Fruit fly (Drosophila melanogaster) whole organism, embryonic: ENCODE data around the gene CG33158.

Experiments used
- ATbp ChIP-seq: fragments of 200-800 bp; sonication (Bioruptor generic); optimal IDR thresholded peaks from 2 replicates; lab custom pipeline; 2017; ENCODE audit warnings: missing biosample characterization, mild to moderate bottlenecking, missing genetic modification characterization, missing genetic modification reagents
- CG10209 ChIP-seq: fragments of 200-800 bp; sonication (Bioruptor generic); optimal IDR thresholded peaks from 3 replicates; lab custom pipeline; 2017; ENCODE audit warnings: missing biosample characterization, mild to moderate bottlenecking, missing genetic modification characterization, missing genetic modification reagents
- CG10267 ChIP-seq: fragments of 200-800 bp; sonication (Bioruptor generic); optimal IDR thresholded peaks from 2 replicates; lab custom pipeline; 2018; ENCODE audit warnings: missing biosample characterization, mild to moderate bottlenecking, missing genetic modification characterization, moderate library complexity
- CG11093 ChIP-seq: fragments of 200-800 bp; sonication (Bioruptor generic); IDR thresholded peaks from 3 replicates; pipeline ENCODE4 v1.3.6; 2022; ENCODE audit warnings: missing biosample characterization, missing genetic modification characterization
- CG11560 ChIP-seq: fragments of 200-800 bp; sonication (Bioruptor generic); IDR thresholded peaks from 3 replicates; pipeline ENCODE4 v1.3.6; 2022; ENCODE audit warnings: missing biosample characterization, missing genetic modification characterization
- CG14710 ChIP-seq: fragments of 200-800 bp; sonication (Bioruptor generic); optimal IDR thresholded peaks from 3 replicates; lab custom pipeline; 2019; ENCODE audit warnings: missing biosample characterization, mild to moderate bottlenecking, missing genetic modification characterization, moderate library complexity
- CG1529 ChIP-seq: fragments of 200-800 bp; sonication (Bioruptor generic); optimal IDR thresholded peaks from 3 replicates; lab custom pipeline; 2018; ENCODE audit warnings: missing biosample characterization, missing genetic modification characterization
- CG1603 ChIP-seq: fragments of 200-800 bp; sonication (Bioruptor generic); optimal IDR thresholded peaks from 2 replicates; lab custom pipeline; 2019; ENCODE audit warnings: missing biosample characterization, mild to moderate bottlenecking, missing genetic modification characterization, moderate library complexity
- CG17385 ChIP-seq: fragments of 200-800 bp; sonication (Bioruptor generic); optimal IDR thresholded peaks from 3 replicates; lab custom pipeline; 2018; ENCODE audit warnings: missing biosample characterization, mild to moderate bottlenecking, missing genetic modification characterization
- CG2712 ChIP-seq: fragments of 200-800 bp; optimal IDR thresholded peaks from 3 replicates; lab custom pipeline; 2019; ENCODE audit warnings: missing biosample characterization, mild to moderate bottlenecking, missing genetic modification characterization, moderate library complexity
- CG30403 ChIP-seq: fragments of 200-800 bp; sonication (Bioruptor generic); optimal IDR thresholded peaks from 3 replicates; lab custom pipeline; 2016; ENCODE audit warnings: missing biosample characterization, missing genetic modification characterization
- CG31224 ChIP-seq: fragments of 200-800 bp; sonication (Bioruptor generic); IDR thresholded peaks from 2 replicates; pipeline ENCODE4 v1.3.6; 2022; ENCODE audit warnings: missing biosample characterization, missing genetic modification characterization
- CG3726 ChIP-seq: fragments of 200-800 bp; sonication (Bioruptor generic); IDR thresholded peaks from 3 replicates; pipeline ENCODE4, ENCODE4 v1.3.6; 2022; ENCODE audit warnings: missing biosample characterization, missing genetic modification characterization
- CG6813 ChIP-seq: fragments of 200-800 bp; sonication (Bioruptor generic); optimal IDR thresholded peaks from 2 replicates; lab custom pipeline; 2017; ENCODE audit warnings: missing biosample characterization, missing genetic modification characterization, mild to moderate bottlenecking, moderate library complexity, missing genetic modification reagents
- CG7556 ChIP-seq: fragments of 200-800 bp; sonication (Bioruptor generic); optimal IDR thresholded peaks from 2 replicates; lab custom pipeline; 2017; ENCODE audit warnings: missing biosample characterization, mild to moderate bottlenecking, missing genetic modification characterization
- CG7839 ChIP-seq: fragments of 200-800 bp; sonication (Bioruptor generic); optimal IDR thresholded peaks from 3 replicates; lab custom pipeline; 2018; ENCODE audit warnings: missing biosample characterization, mild to moderate bottlenecking, missing genetic modification characterization, moderate library complexity
- CoRest ChIP-seq: fragments of 200-800 bp; sonication (Bioruptor generic); optimal IDR thresholded peaks from 3 replicates; lab custom pipeline; 2018; ENCODE audit warnings: missing biosample characterization, mild to moderate bottlenecking, missing genetic modification characterization, moderate library complexity
- Drgx ChIP-seq: fragments of 200-800 bp; sonication (Bioruptor generic); IDR thresholded peaks from 2 replicates; pipeline ENCODE4 v1.3.6; 2022; ENCODE audit warnings: missing biosample characterization, missing genetic modification characterization
- Eip74EF ChIP-seq, 2 experiments: fragments of 200-800 bp in 1 of 2; fragments of >200 bp in 1 of 2; sonication (Bioruptor generic) in 1 of 2; optimal IDR thresholded peaks; 2 replicates each; lab custom pipeline; 2017 to 2019; ENCODE audit warnings: missing biosample characterization in 2 of 2, missing genetic modification characterization in 2 of 2, mild to moderate bottlenecking in 1 of 2, moderate library complexity in 1 of 2
- Hr39 ChIP-seq: fragments of >200 bp; optimal IDR thresholded peaks from 2 replicates; lab custom pipeline; 2017
- MTF-1 ChIP-seq: fragments of 200-800 bp; sonication (Bioruptor generic); optimal IDR thresholded peaks from 2 replicates; lab custom pipeline; 2018; ENCODE audit warnings: missing biosample characterization, mild to moderate bottlenecking, missing genetic modification characterization, borderline replicate concordance
- Med ChIP-seq: fragments of 200-800 bp; sonication (Bioruptor generic); peaks from one replicate; lab custom pipeline; 2016; ENCODE audit warnings: missing biosample characterization, missing genetic modification characterization, mild to moderate bottlenecking, inconsistent platforms, moderate library complexity
- NfI ChIP-seq: fragments of 200-800 bp; sonication (Bioruptor generic); optimal IDR thresholded peaks from 3 replicates; lab custom pipeline; 2018; ENCODE audit warnings: missing biosample characterization, mild to moderate bottlenecking, missing genetic modification characterization, moderate library complexity
- Oli ChIP-seq: fragments of 200-800 bp; sonication (Bioruptor generic); optimal IDR thresholded peaks from 2 replicates; lab custom pipeline; 2018; ENCODE audit warnings: missing biosample characterization, mild to moderate bottlenecking, missing genetic modification characterization, moderate library complexity
- Rfx ChIP-seq: fragments of 200-800 bp; sonication (Bioruptor generic); IDR thresholded peaks from 2 replicates; pipeline ENCODE4 v1.3.6; 2022; ENCODE audit warnings: missing biosample characterization, missing genetic modification characterization
- Sox100B ChIP-seq: fragments of 200-800 bp; sonication (Bioruptor generic); optimal IDR thresholded peaks from 3 replicates; lab custom pipeline; 2018; ENCODE audit warnings: missing biosample characterization, mild to moderate bottlenecking, missing genetic modification characterization
- Sox102F ChIP-seq: fragments of 200-800 bp; sonication (Bioruptor generic); optimal IDR thresholded peaks from 2 replicates; lab custom pipeline; 2018; ENCODE audit warnings: missing biosample characterization, mild to moderate bottlenecking, missing genetic modification characterization, moderate library complexity
- Spps ChIP-seq: fragments of 200-800 bp; sonication (Bioruptor generic); optimal IDR thresholded peaks from 2 replicates; lab custom pipeline; 2018; ENCODE audit warnings: missing biosample characterization, mild to moderate bottlenecking, missing genetic modification characterization
- Taf1 ChIP-seq: fragments of 200-800 bp; sonication (Bioruptor generic); IDR thresholded peaks from 2 replicates; pipeline ENCODE4 v1.3.6; 2022; ENCODE audit warnings: missing biosample characterization, missing genetic modification characterization
- ab ChIP-seq: fragments of 200-800 bp; sonication (Bioruptor generic); optimal IDR thresholded peaks from 2 replicates; lab custom pipeline; 2016; ENCODE audit warnings: missing biosample characterization, missing genetic modification characterization
- amos ChIP-seq: fragments of 200-800 bp; sonication (Bioruptor generic); IDR thresholded peaks from 2 replicates; pipeline ENCODE4 v1.3.6; 2022; ENCODE audit warnings: missing biosample characterization, missing genetic modification characterization; ENCODE audit not compliant: partially characterized antibody
- bbx ChIP-seq: fragments of 200-800 bp; sonication (Bioruptor generic); IDR thresholded peaks from 2 replicates; pipeline ENCODE4 v1.3.6; 2022; ENCODE audit warnings: missing biosample characterization, missing genetic modification characterization; ENCODE audit not compliant: partially characterized antibody
- cg ChIP-seq: fragments of 200-800 bp; sonication (Bioruptor generic); optimal IDR thresholded peaks from 3 replicates; lab custom pipeline; 2019; ENCODE audit warnings: missing biosample characterization, mild to moderate bottlenecking, missing genetic modification characterization, moderate library complexity
- corto ChIP-seq: fragments of 200-800 bp; sonication (Bioruptor generic); optimal IDR thresholded peaks from 2 replicates; lab custom pipeline; 2016; ENCODE audit warnings: missing biosample characterization, mild to moderate bottlenecking, missing genetic modification characterization, moderate library complexity
- crol ChIP-seq: fragments of 200-800 bp; sonication (Bioruptor generic); IDR thresholded peaks from 2 replicates; pipeline ENCODE4 v1.3.6; 2022; ENCODE audit warnings: missing biosample characterization, missing genetic modification characterization
- dysf ChIP-seq: fragments of 200-800 bp; sonication (Bioruptor generic); IDR thresholded peaks from 3 replicates; pipeline ENCODE4 v1.3.6; 2022; ENCODE audit warnings: missing biosample characterization, missing genetic modification characterization
- eve ChIP-seq, 2 experiments: fragments of >200 bp; optimal IDR thresholded peaks; 2 replicates each; lab custom pipeline; 2017; ENCODE audit warnings: missing biosample characterization in 2 of 2, missing genetic modification characterization in 2 of 2
- fd96Cb ChIP-seq: fragments of 200-800 bp; sonication (Bioruptor generic); optimal IDR thresholded peaks from 2 replicates; lab custom pipeline; 2018; ENCODE audit warnings: missing biosample characterization, mild to moderate bottlenecking, missing genetic modification characterization, moderate library complexity
- nau ChIP-seq: fragments of 200-800 bp; sonication (Bioruptor generic); optimal IDR thresholded peaks from 3 replicates; lab custom pipeline; 2017; ENCODE audit warnings: missing biosample characterization, mild to moderate bottlenecking, missing genetic modification characterization, missing genetic modification reagents
- nerfin-2 ChIP-seq: fragments of 200-800 bp; sonication (Bioruptor generic); IDR thresholded peaks from 2 replicates; pipeline ENCODE4 v1.3.6; 2022; ENCODE audit warnings: missing biosample characterization, missing genetic modification characterization; ENCODE audit not compliant: partially characterized antibody
- nmo ChIP-seq: fragments of 200-800 bp; sonication (Bioruptor generic); optimal IDR thresholded peaks from 2 replicates; lab custom pipeline; 2018; ENCODE audit warnings: missing biosample characterization, mild to moderate bottlenecking, missing genetic modification characterization, moderate library complexity
- row ChIP-seq: fragments of 200-800 bp; sonication (Bioruptor generic); IDR thresholded peaks from 3 replicates; pipeline ENCODE4 v1.3.6; 2022; ENCODE audit warnings: missing biosample characterization, missing genetic modification characterization
- salm ChIP-seq: fragments of 200-800 bp; sonication (Bioruptor generic); optimal IDR thresholded peaks from 2 replicates; lab custom pipeline; 2018; ENCODE audit warnings: missing biosample characterization, mild to moderate bottlenecking, missing genetic modification characterization
- ssp ChIP-seq: fragments of 200-800 bp; sonication (Bioruptor generic); IDR thresholded peaks from 2 replicates; pipeline ENCODE4 v1.3.6; 2022; ENCODE audit warnings: missing biosample characterization, missing genetic modification characterization
- trem ChIP-seq: fragments of 200-800 bp; optimal IDR thresholded peaks from 3 replicates; lab custom pipeline; 2019; ENCODE audit warnings: missing biosample characterization, mild to moderate bottlenecking, missing genetic modification characterization, moderate library complexity
- tx ChIP-seq: fragments of 200-800 bp; sonication (Bioruptor generic); optimal IDR thresholded peaks from 2 replicates; lab custom pipeline; 2016; ENCODE audit warnings: missing biosample characterization, missing genetic modification characterization
- unpg ChIP-seq: fragments of 200-800 bp; sonication (Bioruptor generic); optimal IDR thresholded peaks from 3 replicates; lab custom pipeline; 2018; ENCODE audit warnings: missing biosample characterization, mild to moderate bottlenecking, missing genetic modification characterization, moderate library complexity
- z ChIP-seq: fragments of 200-800 bp; sonication (Bioruptor generic); IDR thresholded peaks from 3 replicates; pipeline ENCODE4 v1.3.6; 2022; ENCODE audit warnings: missing biosample characterization, missing genetic modification characterization

CG33158 gene

dm6 chr3L:16488483-16489258 lies 69.3 kb downstream of the CG33158 start (continued):
- TF ChIP-seq ab (no peak), trem (tag; lab: Kevin White, UChicago) (peak; percentile 15), CG7839 (peak; percentile 53), corto (GFP tag; lab: Kevin White, UChicago) (peak; percentile 34), salm (tag; lab: Kevin White, UChicago) (no peak), CG10209 (GFP tag; lab: Kevin White, UChicago) (peak; percentile 20), z (GFP tag; lab: Robert Waterston, UW) (0 out of 3 replicates have a peak, but pooled peaks have one; percentile 43), crol (GFP tag; lab: Robert Waterston, UW) (peak; percentile 99), tx (GFP tag; lab: Kevin White, UChicago) (no peak), row (peak; percentile 50), eve (GFP tag; optimal IDR thresholded peaks at IDR 0.05; lab: Kevin White, UChicago) (no peak), CG30403 (peak; percentile 33), CG14710 (peak; percentile 35), CG1529 (GFP tag; lab: Kevin White, UChicago) (peak; percentile 31), bbx (GFP tag; lab: Robert Waterston, UW) (0 out of 2 replicates have a peak, but pooled peaks have one; percentile 18), CG7556 (GFP tag; lab: Kevin White, UChicago) (peak; percentile 40), CG31224 (0 out of 2 replicates have a peak, but pooled peaks have one; percentile 7), Sox102F (peak; percentile 48), CoRest (peak; percentile 24), Drgx (GFP tag; lab: Robert Waterston, UW) (peak; percentile 46; the same call in 1 of the 2 replicates), nau (no peak), nmo (peak; percentile 55), CG1603 (tag; lab: Kevin White, UChicago) (peak; percentile 8), dysf (GFP tag; lab: Robert Waterston, UW) (no peak), fd96Cb (tag; lab: Kevin White, UChicago) (peak; percentile 53), ATbp (peak; percentile 2), CG11560 (tag; lab: Robert Waterston, UW) (no peak), CG3726 (GFP tag; lab: Robert Waterston, UW) (0 out of 3 replicates have a peak, but pooled peaks have one; percentile 26), MTF-1 (GFP tag; lab: Kevin White, UChicago) (peak; percentile 10), Eip74EF (GFP tag; optimal IDR thresholded peaks at IDR 0.05; lab: Kevin White, UChicago) (no peak), Med (GFP tag; lab: Kevin White, UChicago) (peak; percentile 62), cg (GFP tag; lab: Kevin White, UChicago) (peak; percentile 37), CG17385 (no peak), Rfx (GFP tag; lab: Robert Waterston, UW) (peak; percentile 14; the same call in 1 of the 2 replicates), ssp (GFP tag; lab: Robert Waterston, UW) (no peak), CG2712 (peak; percentile 42), NfI (peak; percentile 3), Taf1 (GFP tag; lab: Robert Waterston, UW) (no peak), nerfin-2 (GFP tag; lab: Robert Waterston, UW) (no peak), CG10267 (tag; lab: Kevin White, UChicago) (peak; percentile 18), Oli (tag; lab: Kevin White, UChicago) (peak; percentile 9), CG11093 (GFP tag; lab: Robert Waterston, UW) (0 out of 3 replicates have a peak, but pooled peaks have one; percentile 16), Hr39 (lab: Kevin White, UChicago) (peak; percentile 51), amos (GFP tag; lab: Robert Waterston, UW) (no peak), Spps (tag; lab: Kevin White, UChicago) (peak; percentile 25), CG6813 (GFP tag; lab: Kevin White, UChicago) (peak; percentile 49), Sox100B (peak; percentile 36), unpg (GFP tag; lab: Kevin White, UChicago) (peak; percentile 43)
